Worm (Caenorhabditis elegans) whole organism, late embryonic: ENCODE results near the gene C04E6.13.

Source experiments
- K02D7.2 ChIP-seq: sonication (generic microtip); optimal IDR thresholded peaks from 2 replicates; lab custom pipeline; 2017; ENCODE audit warnings: mild to moderate bottlenecking, missing genetic modification characterization, missing compliant biosample characterization
- T23F11.4 ChIP-seq: fragments of 200-800 bp; sonication (Bioruptor generic); optimal IDR thresholded peaks from 2 replicates; lab custom pipeline; 2018; ENCODE audit warnings: mild to moderate bottlenecking, missing genetic modification characterization, missing compliant biosample characterization
- Y22D7AL.16 ChIP-seq: sonication (generic microtip); optimal IDR thresholded peaks from 2 replicates; lab custom pipeline; 2016; ENCODE audit warnings: missing genetic modification characterization, missing compliant biosample characterization
- ahr-1 ChIP-seq: sonication (generic microtip); optimal IDR thresholded peaks from 2 replicates; lab custom pipeline; 2016; ENCODE audit warnings: missing genetic modification characterization, missing compliant biosample characterization
- ama-1 ChIP-seq: fragments of 150-350 bp; optimal IDR thresholded peaks from 2 replicates; lab custom pipeline; 2014
- ceh-14 ChIP-seq: sonication (generic microtip); optimal IDR thresholded peaks from 2 replicates; lab custom pipeline; 2016; ENCODE audit warnings: missing genotype, missing genetic modification characterization, missing compliant biosample characterization
- ceh-19 ChIP-seq: fragments of 200-800 bp; sonication (Bioruptor generic); optimal IDR thresholded peaks from 2 replicates; lab custom pipeline; 2018; ENCODE audit warnings: mild to moderate bottlenecking, missing genetic modification characterization, missing compliant biosample characterization
- ceh-2 ChIP-seq: sonication (generic microtip); optimal IDR thresholded peaks from 2 replicates; lab custom pipeline; 2016; ENCODE audit warnings: missing genotype, missing genetic modification characterization, missing compliant biosample characterization
- ceh-22 ChIP-seq: sonication (generic microtip); optimal IDR thresholded peaks from 2 replicates; lab custom pipeline; 2017; ENCODE audit warnings: missing biosample characterization, missing genetic modification characterization
- ceh-24 ChIP-seq: sonication (generic microtip); optimal IDR thresholded peaks from 2 replicates; lab custom pipeline; 2016; ENCODE audit warnings: mild to moderate bottlenecking, missing genetic modification characterization, missing compliant biosample characterization
- ceh-30 ChIP-seq: fragments of 150-350 bp; optimal IDR thresholded peaks from 2 replicates; lab custom pipeline; 2014; ENCODE audit warnings: missing biosample characterization, missing genetic modification characterization
- ceh-31 ChIP-seq: sonication (generic microtip); optimal IDR thresholded peaks from 2 replicates; lab custom pipeline; 2016; ENCODE audit warnings: missing genetic modification characterization, missing compliant biosample characterization
- ceh-34 ChIP-seq: sonication (generic microtip); optimal IDR thresholded peaks from 2 replicates; lab custom pipeline; 2016; ENCODE audit warnings: mild to moderate bottlenecking, missing genetic modification characterization, missing compliant biosample characterization
- ceh-45 ChIP-seq: fragments of 200-800 bp; sonication (Bioruptor generic); IDR thresholded peaks from 2 replicates; pipeline ENCODE4 v1.3.6; 2022; ENCODE audit warnings: missing genetic modification reagents, missing genetic modification characterization, missing compliant biosample characterization
- dmd-4 ChIP-seq: sonication (generic microtip); optimal IDR thresholded peaks from 2 replicates; lab custom pipeline; 2016; ENCODE audit warnings: borderline replicate concordance, missing genetic modification characterization, missing compliant biosample characterization
- elt-2 ChIP-seq: sonication (generic microtip); optimal IDR thresholded peaks from 2 replicates; lab custom pipeline; 2016; ENCODE audit warnings: missing genetic modification reagents, missing genetic modification characterization, missing compliant biosample characterization
- elt-4 ChIP-seq: sonication (generic microtip); optimal IDR thresholded peaks from 2 replicates; lab custom pipeline; 2016; ENCODE audit warnings: missing genetic modification characterization, missing compliant biosample characterization
- fax-1 ChIP-seq: sonication (generic microtip); optimal IDR thresholded peaks from 2 replicates; lab custom pipeline; 2016; ENCODE audit warnings: missing genotype, missing genetic modification characterization, missing compliant biosample characterization
- hlh-13 ChIP-seq: fragments of 200-800 bp; sonication (Bioruptor generic); optimal IDR thresholded peaks from 2 replicates; lab custom pipeline; 2018; ENCODE audit warnings: mild to moderate bottlenecking, missing genetic modification characterization, missing compliant biosample characterization
- hlh-8 ChIP-seq: sonication (generic microtip); optimal IDR thresholded peaks from 2 replicates; lab custom pipeline; 2016; ENCODE audit warnings: missing genotype, missing genetic modification characterization, missing compliant biosample characterization
- mec-3 ChIP-seq: sonication (generic microtip); optimal IDR thresholded peaks from 2 replicates; lab custom pipeline; 2016; ENCODE audit warnings: borderline replicate concordance, missing genetic modification characterization, missing compliant biosample characterization
- nfya-1 ChIP-seq: sonication (generic microtip); optimal IDR thresholded peaks from 2 replicates; lab custom pipeline; 2017; ENCODE audit warnings: missing genetic modification characterization, mild to moderate bottlenecking, missing compliant biosample characterization, antibody characterized with exemption, moderate library complexity
- nhr-11 ChIP-seq: fragments of 150-350 bp; optimal IDR thresholded peaks from 2 replicates; lab custom pipeline; 2014; ENCODE audit warnings: missing biosample characterization, missing genetic modification characterization
- npax-4 ChIP-seq: sonication (generic microtip); optimal IDR thresholded peaks from 2 replicates; lab custom pipeline; 2016; ENCODE audit warnings: missing genetic modification characterization, missing compliant biosample characterization
- odd-2 ChIP-seq: sonication (generic microtip); optimal IDR thresholded peaks from 2 replicates; lab custom pipeline; 2017; ENCODE audit warnings: antibody characterized with exemption, mild to moderate bottlenecking, missing genetic modification characterization, missing compliant biosample characterization
- pag-3 ChIP-seq: sonication (generic microtip); optimal IDR thresholded peaks from 2 replicates; lab custom pipeline; 2016; ENCODE audit warnings: missing compliant biosample characterization, missing genetic modification characterization, borderline replicate concordance
- pha-4 ChIP-seq: fragments of 150-350 bp; optimal IDR thresholded peaks from 2 replicates; lab custom pipeline; 2018; ENCODE audit warnings: missing biosample characterization, missing genetic modification reagents, missing genetic modification characterization
- pros-1 ChIP-seq: fragments of 150-350 bp; optimal IDR thresholded peaks from 2 replicates; lab custom pipeline; 2014; ENCODE audit warnings: missing biosample characterization, missing genetic modification reagents, missing genetic modification characterization
- ref-2 ChIP-seq: sonication (generic microtip); optimal IDR thresholded peaks from 2 replicates; lab custom pipeline; 2016; ENCODE audit warnings: missing genetic modification characterization, missing compliant biosample characterization
- rnt-1 ChIP-seq: sonication (generic microtip); optimal IDR thresholded peaks from 2 replicates; lab custom pipeline; 2016; ENCODE audit warnings: missing genetic modification characterization, missing compliant biosample characterization
- sox-2 ChIP-seq: fragments of 200-800 bp; sonication (Bioruptor generic); IDR thresholded peaks from 2 replicates; pipeline ENCODE4 v1.3.6; 2022; ENCODE audit warnings: missing genetic modification reagents, missing genetic modification characterization, missing compliant biosample characterization
- sox-4 ChIP-seq: sonication (generic microtip); optimal IDR thresholded peaks from 2 replicates; lab custom pipeline; 2017; ENCODE audit warnings: mild to moderate bottlenecking, missing genetic modification characterization, inconsistent platforms, missing compliant biosample characterization
- tbx-7 ChIP-seq: sonication (generic microtip); optimal IDR thresholded peaks from 2 replicates; lab custom pipeline; 2016; ENCODE audit warnings: missing genotype, missing genetic modification characterization, missing compliant biosample characterization
- unc-42 ChIP-seq: sonication (generic microtip); optimal IDR thresholded peaks from 2 replicates; lab custom pipeline; 2016; ENCODE audit warnings: missing genotype, missing genetic modification characterization, missing compliant biosample characterization
- unc-55 ChIP-seq: sonication (generic microtip); optimal IDR thresholded peaks from 2 replicates; lab custom pipeline; 2017; ENCODE audit warnings: missing biosample characterization, missing genetic modification reagents, missing genetic modification characterization

The C04E6.13 gene

DNA sequence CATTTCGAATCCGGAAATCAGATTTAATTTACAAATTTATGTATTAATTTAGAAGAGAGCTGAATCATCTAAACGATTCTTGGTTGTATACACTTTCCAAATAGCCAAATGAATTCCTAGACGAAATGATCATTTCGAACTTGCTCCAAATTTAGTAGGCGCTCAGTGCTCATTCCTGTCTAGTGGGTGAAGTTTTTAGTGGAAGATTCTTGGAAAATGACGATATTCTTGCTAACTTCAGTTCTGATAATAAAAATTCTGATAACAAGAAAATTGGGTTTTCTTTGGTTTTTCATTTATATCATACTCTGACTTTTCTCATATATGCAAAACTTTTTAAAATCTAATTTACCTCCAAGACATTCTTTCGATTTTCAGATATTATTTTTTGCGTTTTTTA is 9.2 kb downstream of the C04E6.13 start:
- no peak for TF ChIP-seq Y22D7AL.16
- TF ChIP-seq ceh-45 (GFP tag; lab: Robert Waterston, UW) = no peak
- no peak for TF ChIP-seq ref-2 (tag; lab: Kevin White, UChicago)
- TF ChIP-seq fax-1 (tag; lab: Kevin White, UChicago) = no peak
- TF ChIP-seq sox-4 = no peak
- no peak for TF ChIP-seq ceh-31 (tag; lab: Kevin White, UChicago)
- no peak for TF ChIP-seq ceh-14 (tag; lab: Kevin White, UChicago)
- TF ChIP-seq ceh-19 (GFP tag; lab: Kevin White, UChicago) = no peak

DNA sequence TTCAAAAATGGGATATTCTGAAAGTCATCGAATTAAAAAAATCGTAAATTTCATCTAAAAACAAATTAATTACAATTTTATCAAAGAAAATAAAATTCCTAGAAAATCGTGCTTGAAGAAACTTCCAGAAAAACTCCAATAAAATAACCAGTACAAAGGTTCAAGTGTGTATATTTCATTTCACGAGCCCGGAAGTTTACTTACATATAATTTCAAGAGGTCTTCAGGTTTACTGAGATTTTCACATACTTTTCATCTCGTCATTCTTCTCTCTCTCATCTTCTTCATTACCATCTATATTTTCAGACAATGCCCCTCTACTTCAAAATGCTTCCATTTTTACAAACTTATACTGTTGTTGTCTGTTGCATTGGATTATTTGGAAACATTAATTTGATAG is 9.7 kb downstream of the C04E6.13 start, which contains the start of gene srsx-18:
srsx-18 (plus strand) TSS at position 301 of the 400 bp plus-strand sequence.
- TF ChIP-seq unc-55 (GFP tag; lab: Kevin White, UChicago) = no peak
- no peak for TF ChIP-seq pros-1
- TF ChIP-seq odd-2 (tag; lab: Kevin White, UChicago) = no peak
- no peak for TF ChIP-seq rnt-1
- TF ChIP-seq unc-42 (tag; lab: Kevin White, UChicago) = no peak
- no peak for TF ChIP-seq ceh-2
- no peak for TF ChIP-seq nhr-11 (tag; lab: Kevin White, UChicago)
- TF ChIP-seq nfya-1 = no peak
- TF ChIP-seq mec-3 (tag; lab: Kevin White, UChicago) = no peak
- no peak for TF ChIP-seq elt-2 (tag; lab: Kevin White, UChicago)
- no peak for TF ChIP-seq ama-1 (lab: Kevin White, UChicago)
- TF ChIP-seq ahr-1 (tag; lab: Kevin White, UChicago) = no peak
- no peak for TF ChIP-seq hlh-8 (tag; lab: Kevin White, UChicago)
- no peak for TF ChIP-seq pag-3
- TF ChIP-seq ceh-31 (tag; lab: Kevin White, UChicago) = no peak

ce11 chrV:5927347-5927746 is 14.8 kb downstream of the C04E6.13 start, which contains the start of gene srsx-17:
srsx-17 (plus strand) TSS chrV:5927647.
- TF ChIP-seq pha-4 (tag; lab: Kevin White, UChicago) = no peak
- TF ChIP-seq T23F11.4 (GFP tag; lab: Kevin White, UChicago) = no peak
- TF ChIP-seq ceh-24 (tag; lab: Kevin White, UChicago) = no peak
- TF ChIP-seq ceh-34 (tag; lab: Kevin White, UChicago) = no peak
- TF ChIP-seq sox-2 (GFP tag; lab: Robert Waterston, UW) = no peak
- no peak for TF ChIP-seq hlh-8 (tag; lab: Kevin White, UChicago)
- no peak for TF ChIP-seq dmd-4 (tag; lab: Kevin White, UChicago)
- TF ChIP-seq unc-55 (GFP tag; lab: Kevin White, UChicago) = no peak

DNA sequence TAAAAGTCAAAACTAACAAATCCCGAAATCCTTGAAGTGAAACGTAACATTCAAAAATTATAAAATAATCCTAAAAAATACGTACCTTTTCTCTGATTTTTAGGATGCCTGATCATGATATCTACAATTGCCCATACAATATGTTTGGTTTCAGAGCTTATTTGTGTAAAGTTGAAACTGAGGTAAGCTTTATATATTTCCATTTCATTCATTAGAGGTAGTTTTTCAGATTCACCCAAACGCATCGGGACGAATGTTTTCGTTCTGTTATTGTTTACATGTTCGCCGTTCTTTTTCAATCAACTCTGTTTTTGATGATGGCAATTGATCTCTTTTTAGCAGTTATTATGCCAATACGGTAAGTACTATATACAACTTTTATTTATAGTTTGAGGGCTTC is 15.5 kb downstream of the C04E6.13 start:
- no peak for TF ChIP-seq sox-4
- no peak for TF ChIP-seq K02D7.2 (tag; lab: Kevin White, UChicago)
- TF ChIP-seq tbx-7 (tag; lab: Kevin White, UChicago) = no peak
- TF ChIP-seq ceh-30 = no peak
- no peak for TF ChIP-seq nfya-1
- no peak for TF ChIP-seq elt-4 (tag; lab: Kevin White, UChicago)
- no peak for TF ChIP-seq npax-4 (tag; lab: Kevin White, UChicago)
- TF ChIP-seq hlh-8 (tag; lab: Kevin White, UChicago) = no peak
- no peak for TF ChIP-seq mec-3 (tag; lab: Kevin White, UChicago)
- no peak for TF ChIP-seq ceh-45 (GFP tag; lab: Robert Waterston, UW)
- no peak for TF ChIP-seq hlh-13 (GFP tag; lab: Kevin White, UChicago)
- no peak for TF ChIP-seq ceh-24 (tag; lab: Kevin White, UChicago)
- TF ChIP-seq ceh-22 (tag; lab: Kevin White, UChicago) = no peak
- TF ChIP-seq, all 69 proteins: peak for 0

- peak; percentile 55 for TF ChIP-seq elt-2 (tag; lab: Kevin White, UChicago)
- no peak for TF ChIP-seq Y22D7AL.16
These were observed 18.1 kb downstream of the C04E6.13 start, which contains the start of gene galt-1 for ce11 chrV:5930588-5930987. galt-1 (plus strand) TSS chrV:5930905.
